Worm (Caenorhabditis elegans) whole organism, mixed stage, embryonic: ENCODE results near the gene adt-2.

Experiments
- M03D4.4 ChIP-seq: sonication (generic microtip); optimal IDR thresholded peaks from 2 replicates; lab custom pipeline; 2017; ENCODE audit warnings: mild to moderate bottlenecking, missing genetic modification characterization, missing compliant biosample characterization
- ceh-39 ChIP-seq: fragments of 150-350 bp; optimal IDR thresholded peaks from 2 replicates; lab custom pipeline; 2014; ENCODE audit warnings: missing biosample characterization, missing genetic modification characterization
- ceh-83 ChIP-seq: fragments of 200-800 bp; sonication (Bioruptor generic); optimal IDR thresholded peaks from 2 replicates; lab custom pipeline; 2018; ENCODE audit warnings: mild to moderate bottlenecking, missing genetic modification characterization, missing compliant biosample characterization
- ces-1 ChIP-seq: fragments of 150-350 bp; optimal IDR thresholded peaks from 2 replicates; lab custom pipeline; 2014; ENCODE audit warnings: missing biosample characterization, missing genetic modification reagents, missing genetic modification characterization
- cnd-1 ChIP-seq: fragments of 200-800 bp; sonication (Bioruptor generic); optimal IDR thresholded peaks from 2 replicates; lab custom pipeline; 2018; ENCODE audit warnings: mild to moderate bottlenecking, missing genetic modification characterization, missing compliant biosample characterization
- drap-1 ChIP-seq: fragments of 200-800 bp; sonication (Bioruptor generic); optimal IDR thresholded peaks from 3 replicates; lab custom pipeline; 2018; ENCODE audit warnings: mild to moderate bottlenecking, missing genetic modification characterization, missing compliant biosample characterization
- elt-1 ChIP-seq: sonication (generic microtip); optimal IDR thresholded peaks from 2 replicates; lab custom pipeline; 2017; ENCODE audit warnings: missing genetic modification characterization, mild to moderate bottlenecking, missing compliant biosample characterization, antibody characterized with exemption, moderate library complexity, borderline replicate concordance; ENCODE audit not compliant: insufficient read depth
- elt-3 ChIP-seq: fragments of 150-350 bp; optimal IDR thresholded peaks from 2 replicates; lab custom pipeline; 2014; ENCODE audit warnings: missing biosample characterization, missing genetic modification characterization
- flh-1 ChIP-seq: fragments of 200-800 bp; sonication (Bioruptor generic); optimal IDR thresholded peaks from 2 replicates; lab custom pipeline; 2018; ENCODE audit warnings: mild to moderate bottlenecking, missing genetic modification characterization, moderate library complexity, missing compliant biosample characterization
- ham-2 ChIP-seq: fragments of 200-800 bp; sonication (Bioruptor generic); optimal IDR thresholded peaks from 2 replicates; lab custom pipeline; 2018; ENCODE audit warnings: mild to moderate bottlenecking, missing genetic modification characterization, missing compliant biosample characterization
- hlh-1 ChIP-seq: fragments of 150-350 bp; optimal IDR thresholded peaks from 2 replicates; lab custom pipeline; 2014; ENCODE audit warnings: missing biosample characterization, missing genetic modification reagents, missing genetic modification characterization
- lin-13 ChIP-seq: fragments of 150-350 bp; optimal IDR thresholded peaks from 2 replicates; lab custom pipeline; 2014; ENCODE audit warnings: missing biosample characterization, missing genetic modification characterization
- lin-32 ChIP-seq: fragments of 200-800 bp; sonication (Bioruptor generic); optimal IDR thresholded peaks from 2 replicates; lab custom pipeline; 2018; ENCODE audit warnings: mild to moderate bottlenecking, missing genetic modification characterization, missing compliant biosample characterization
- lsy-2 ChIP-seq: fragments of 150-350 bp; optimal IDR thresholded peaks from 2 replicates; lab custom pipeline; 2014; ENCODE audit warnings: missing biosample characterization, missing genetic modification characterization
- mab-5 ChIP-seq: fragments of 150-350 bp; optimal IDR thresholded peaks from 2 replicates; lab custom pipeline; 2014; ENCODE audit warnings: missing biosample characterization, missing genetic modification characterization
- mep-1 ChIP-seq: fragments of 150-350 bp; optimal IDR thresholded peaks from 2 replicates; lab custom pipeline; 2017; ENCODE audit warnings: missing biosample characterization, missing genetic modification reagents, missing genetic modification characterization, inconsistent platforms
- mls-2 ChIP-seq: sonication (generic microtip); optimal IDR thresholded peaks from 2 replicates; lab custom pipeline; 2016; ENCODE audit warnings: mild to moderate bottlenecking, missing genetic modification characterization, moderate library complexity, missing compliant biosample characterization
- nhr-12 ChIP-seq: fragments of 150-350 bp; optimal IDR thresholded peaks from 2 replicates; lab custom pipeline; 2014; ENCODE audit warnings: missing biosample characterization, missing genetic modification characterization
- nhr-2 ChIP-seq: fragments of 150-350 bp; optimal IDR thresholded peaks from 2 replicates; lab custom pipeline; 2014; ENCODE audit warnings: missing biosample characterization, missing genetic modification characterization
- nhr-237 ChIP-seq: fragments of 150-350 bp; optimal IDR thresholded peaks from 2 replicates; lab custom pipeline; 2014; ENCODE audit warnings: missing biosample characterization, missing genetic modification characterization
- nhr-28 ChIP-seq: fragments of 150-350 bp; optimal IDR thresholded peaks from 2 replicates; lab custom pipeline; 2014; ENCODE audit warnings: missing biosample characterization, missing genetic modification characterization
- nhr-76 ChIP-seq: sonication (generic microtip); optimal IDR thresholded peaks from 2 replicates; lab custom pipeline; 2017; ENCODE audit warnings: missing biosample characterization, missing genetic modification characterization
- pha-4 ChIP-seq: fragments of 150-350 bp; optimal IDR thresholded peaks from 2 replicates; lab custom pipeline; 2018; ENCODE audit warnings: missing biosample characterization, missing genetic modification reagents, missing genetic modification characterization
- sem-2 ChIP-seq: fragments of 200-800 bp; sonication (Bioruptor generic); optimal IDR thresholded peaks from 2 replicates; lab custom pipeline; 2018; ENCODE audit warnings: mild to moderate bottlenecking, missing genetic modification characterization, missing compliant biosample characterization
- snpc-4 ChIP-seq: fragments of 150-350 bp; optimal IDR thresholded peaks from 2 replicates; lab custom pipeline; 2014; ENCODE audit warnings: missing biosample characterization, missing genetic modification characterization
- sptf-1 ChIP-seq: sonication (generic microtip); optimal IDR thresholded peaks from 2 replicates; lab custom pipeline; 2017; ENCODE audit warnings: mild to moderate bottlenecking, missing genetic modification characterization, moderate library complexity, missing compliant biosample characterization
- unc-39 ChIP-seq: fragments of 150-350 bp; optimal IDR thresholded peaks from 2 replicates; lab custom pipeline; 2014; ENCODE audit warnings: missing biosample characterization, missing genetic modification characterization
- unc-62 ChIP-seq: fragments of 150-350 bp; optimal IDR thresholded peaks from 2 replicates; lab custom pipeline; 2014; ENCODE audit warnings: missing biosample characterization, missing genetic modification reagents, missing genetic modification characterization
- ztf-11 ChIP-seq: fragments of 150-350 bp; optimal IDR thresholded peaks from 2 replicates; lab custom pipeline; 2014; ENCODE audit warnings: missing biosample characterization, missing genetic modification characterization

Gene adt-2

ce11 chrX:7596029-7596428, 10.0 kb downstream of the adt-2 start:
- no peak for TF ChIP-seq M03D4.4 (tag; lab: Kevin White, UChicago)
- TF ChIP-seq ceh-39: no peak
- TF ChIP-seq nhr-76 (tag; lab: Kevin White, UChicago): no peak
- TF ChIP-seq mab-5 (tag; lab: Kevin White, UChicago): no peak
- no peak for TF ChIP-seq lin-32 (GFP tag; lab: Kevin White, UChicago)
- TF ChIP-seq snpc-4 (tag; lab: Kevin White, UChicago): no peak
- TF ChIP-seq sptf-1: no peak
- no peak for TF ChIP-seq ham-2 (GFP tag; lab: Kevin White, UChicago)
- TF ChIP-seq flh-1: no peak
- no peak for TF ChIP-seq nhr-28 (tag; lab: Kevin White, UChicago)
- no peak for TF ChIP-seq lin-13 (tag; lab: Kevin White, UChicago)
- TF ChIP-seq ces-1 (GFP tag; lab: Kevin White, UChicago): no peak
- no peak for TF ChIP-seq pha-4
- TF ChIP-seq unc-62: no peak

DNA sequence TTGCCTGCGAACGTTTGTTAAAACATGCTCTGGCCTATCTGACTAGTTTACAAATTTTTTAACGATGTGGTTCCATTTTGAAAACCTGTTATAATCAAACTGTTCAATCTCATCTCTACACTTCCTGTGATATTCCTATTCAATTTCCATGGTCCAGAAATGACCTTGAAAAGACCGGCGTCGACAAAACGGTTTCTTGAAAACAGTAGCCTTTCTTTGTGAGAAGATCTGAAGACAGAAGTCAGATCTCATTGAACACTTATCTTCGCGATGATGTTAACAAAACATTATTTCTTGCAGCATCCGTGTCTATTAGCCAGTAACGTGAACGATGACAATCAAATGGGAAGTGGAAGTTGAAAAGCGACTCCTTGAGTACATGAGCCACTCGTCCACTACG, 10.6 kb downstream of the adt-2 start, which contains the start of gene C44E12.1:
Gene C44E12.1, plus strand, starts transcription at position 301 of the 400 bp plus-strand sequence.
- TF ChIP-seq M03D4.4 (tag; lab: Kevin White, UChicago): no peak
- TF ChIP-seq nhr-76 (tag; lab: Kevin White, UChicago): no peak
- TF ChIP-seq mep-1: no peak
- no peak for TF ChIP-seq lsy-2

- TF ChIP-seq ces-1 (GFP tag; lab: Kevin White, UChicago) (no peak), mls-2 (tag; lab: Kevin White, UChicago) (no peak), lin-13 (tag; lab: Kevin White, UChicago) (no peak), nhr-28 (tag; lab: Kevin White, UChicago) (no peak), elt-3 (tag; lab: Kevin White, UChicago) (no peak), sptf-1 (no peak), nhr-2 (tag; lab: Kevin White, UChicago) (no peak), unc-39 (tag; lab: Kevin White, UChicago) (no peak), ztf-11 (tag; lab: Kevin White, UChicago) (no peak), drap-1 (GFP tag; lab: Kevin White, UChicago) (no peak), lin-32 (GFP tag; lab: Kevin White, UChicago) (no peak), hlh-1 (tag; lab: Kevin White, UChicago) (no peak), M03D4.4 (tag; lab: Kevin White, UChicago) (no peak), unc-62 (no peak)
- TF ChIP-seq, all 35 proteins: peak for 0
These were observed 22.0 kb downstream of the adt-2 start, which contains the start of gene twk-17 for ce11 chrX:7607982-7608381. twk-17 (minus strand) TSS chrX:7608082.

DNA sequence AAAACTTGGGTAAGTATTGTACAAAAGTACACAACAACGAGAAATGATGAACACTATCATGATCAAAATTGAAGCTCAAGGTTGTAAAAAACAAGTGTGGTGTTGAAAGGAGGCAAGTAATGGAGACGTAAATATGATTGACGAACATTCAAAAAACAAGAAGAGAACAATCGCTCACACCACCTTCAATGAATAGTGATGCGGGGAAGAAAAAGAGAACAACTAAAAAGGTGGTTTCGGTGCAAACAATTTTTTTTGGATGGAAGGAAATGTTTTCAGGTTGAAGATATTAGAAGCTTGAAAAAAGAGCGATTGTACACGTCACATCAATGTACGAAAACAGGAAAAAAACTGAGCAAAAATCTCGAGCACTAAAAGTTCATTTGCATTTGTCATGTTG, 28.5 kb downstream of the adt-2 start:
- TF ChIP-seq drap-1 (GFP tag; lab: Kevin White, UChicago) (no peak), nhr-28 (tag; lab: Kevin White, UChicago) (no peak), nhr-237 (tag; lab: Kevin White, UChicago) (no peak), hlh-1 (tag; lab: Kevin White, UChicago) (no peak), ham-2 (GFP tag; lab: Kevin White, UChicago) (no peak), nhr-12 (tag; lab: Kevin White, UChicago) (no peak), nhr-2 (tag; lab: Kevin White, UChicago) (no peak), unc-62 (no peak), lsy-2 (no peak), sptf-1 (no peak), elt-3 (tag; lab: Kevin White, UChicago) (no peak), ces-1 (GFP tag; lab: Kevin White, UChicago) (no peak), cnd-1 (no peak), ztf-11 (tag; lab: Kevin White, UChicago) (no peak), unc-39 (tag; lab: Kevin White, UChicago) (no peak), ceh-83 (GFP tag; lab: Kevin White, UChicago) (no peak), sem-2 (GFP tag; lab: Kevin White, UChicago) (no peak), elt-1 (tag; lab: Kevin White, UChicago) (no peak)

DNA sequence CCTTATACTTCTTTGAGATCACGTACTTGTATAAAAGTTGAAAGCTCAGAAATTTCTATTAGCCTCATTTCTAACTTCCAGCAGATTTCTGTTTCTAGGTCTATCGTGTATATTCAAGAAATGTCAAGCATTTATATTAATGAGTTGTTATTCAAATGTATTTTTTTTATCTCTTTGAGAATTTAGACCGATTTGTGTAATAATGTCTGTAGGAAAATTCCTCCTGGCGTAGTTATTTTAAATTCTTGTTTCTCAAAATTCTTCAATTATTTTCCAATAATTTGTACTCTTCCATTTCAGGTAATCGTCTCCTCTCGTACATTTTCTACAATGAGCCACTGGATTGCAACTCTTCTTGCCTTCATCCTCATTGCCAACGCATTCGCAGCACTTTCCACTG, 41.3 kb downstream of the adt-2 start, which contains the start of gene nlp-61:
Gene nlp-61, plus strand, starts transcription at position 301 of the 400 bp plus-strand sequence.
- TF ChIP-seq mep-1 (no peak), unc-39 (tag; lab: Kevin White, UChicago) (no peak), nhr-2 (tag; lab: Kevin White, UChicago) (no peak), ztf-11 (tag; lab: Kevin White, UChicago) (no peak), snpc-4 (tag; lab: Kevin White, UChicago) (no peak)
